Worm (Caenorhabditis elegans) whole organism, L2 larva: ENCODE data around the gene F47B10.3.

Experiments used
- egl-27 ChIP-seq: sonication (generic microtip); optimal IDR thresholded peaks from 3 replicates; lab custom pipeline; 2017; ENCODE audit warnings: missing biosample characterization, missing genetic modification reagents, missing genetic modification characterization
- lin-13 ChIP-seq: fragments of 150-350 bp; optimal IDR thresholded peaks from 2 replicates; lab custom pipeline; 2014; ENCODE audit warnings: missing biosample characterization, missing genetic modification reagents, missing genetic modification characterization
- lsy-2 ChIP-seq, 2 experiments: fragments of 150-350 bp in 1 of 2; sonication (generic microtip) in 1 of 2; optimal IDR thresholded peaks; 2 replicates each; lab custom pipeline; 2014 to 2017; ENCODE audit warnings: missing biosample characterization in 2 of 2, missing genetic modification characterization in 2 of 2
- mdl-1 ChIP-seq, 2 experiments: fragments of 150-350 bp in 1 of 2; sonication (generic microtip) in 1 of 2; optimal IDR thresholded peaks; 2 replicates each; lab custom pipeline; 2017; ENCODE audit warnings: missing biosample characterization in 2 of 2, missing genetic modification characterization in 2 of 2
- nhr-11 ChIP-seq: fragments of 150-350 bp; optimal IDR thresholded peaks from 2 replicates; lab custom pipeline; 2014; ENCODE audit warnings: missing biosample characterization, missing genetic modification characterization
- nhr-12 ChIP-seq: fragments of 150-350 bp; optimal IDR thresholded peaks from 2 replicates; lab custom pipeline; 2014; ENCODE audit warnings: missing biosample characterization, missing genetic modification characterization
- nhr-129 ChIP-seq: fragments of 150-350 bp; optimal IDR thresholded peaks from 2 replicates; lab custom pipeline; 2014; ENCODE audit warnings: missing biosample characterization, missing genetic modification characterization
- skn-1 ChIP-seq: sonication (generic microtip); optimal IDR thresholded peaks from 2 replicates; lab custom pipeline; 2017; ENCODE audit warnings: missing biosample characterization, missing genetic modification characterization
- unc-39 ChIP-seq: fragments of 150-350 bp; optimal IDR thresholded peaks from 2 replicates; lab custom pipeline; 2014; ENCODE audit warnings: missing biosample characterization, missing genetic modification characterization
- unc-62 ChIP-seq: fragments of 150-350 bp; optimal IDR thresholded peaks from 2 replicates; lab custom pipeline; 2014; ENCODE audit warnings: missing biosample characterization, missing genetic modification reagents, missing genetic modification characterization
- ztf-11 ChIP-seq: sonication (generic microtip); optimal IDR thresholded peaks from 2 replicates; lab custom pipeline; 2017; ENCODE audit warnings: missing biosample characterization, missing genetic modification characterization

ce11 chrX:10864322-10864721, 27.7 kb upstream of the F47B10.3 start, which contains the start of gene pgp-8:
- TF ChIP-seq lin-13 (no peak), ztf-11 (tag; lab: Kevin White, UChicago) (no peak), egl-27 (tag; lab: Kevin White, UChicago) (no peak), nhr-11 (tag; lab: Kevin White, UChicago) (no peak), unc-39 (tag; lab: Kevin White, UChicago) (no peak), skn-1 (no peak), nhr-12 (tag; lab: Kevin White, UChicago) (no peak), unc-62 (no peak), lsy-2 (tag; optimal IDR thresholded peaks at IDR 0.05; lab: Kevin White, UChicago) (no peak), nhr-129 (tag; lab: Kevin White, UChicago) (no peak), mdl-1 (tag; optimal IDR thresholded peaks at IDR 0.05; lab: Kevin White, UChicago) (no peak)
